Worm (Caenorhabditis elegans) whole organism, midembryonic: Measurements from ENCODE around the gene ipla-3.

Experiments
- flt-1 ChIP-seq: fragments of 200-800 bp; sonication (Bioruptor generic); IDR thresholded peaks from 2 replicates; pipeline ENCODE4 v1.3.6; 2022; ENCODE audit warnings: missing genetic modification characterization, missing compliant biosample characterization
- ref-1 ChIP-seq: fragments of 200-800 bp; sonication (Bioruptor generic); conservative IDR thresholded peaks from 2 replicates; pipeline ENCODE4 v1.3.6; 2022; ENCODE audit warnings: missing genetic modification reagents, missing genetic modification characterization, missing compliant biosample characterization
- ztf-23 ChIP-seq: fragments of 200-800 bp; sonication (Bioruptor generic); IDR thresholded peaks from 2 replicates; pipeline ENCODE4 v1.3.6; 2022; ENCODE audit warnings: missing genetic modification reagents, missing genetic modification characterization, missing compliant biosample characterization

ipla-3 gene

DNA sequence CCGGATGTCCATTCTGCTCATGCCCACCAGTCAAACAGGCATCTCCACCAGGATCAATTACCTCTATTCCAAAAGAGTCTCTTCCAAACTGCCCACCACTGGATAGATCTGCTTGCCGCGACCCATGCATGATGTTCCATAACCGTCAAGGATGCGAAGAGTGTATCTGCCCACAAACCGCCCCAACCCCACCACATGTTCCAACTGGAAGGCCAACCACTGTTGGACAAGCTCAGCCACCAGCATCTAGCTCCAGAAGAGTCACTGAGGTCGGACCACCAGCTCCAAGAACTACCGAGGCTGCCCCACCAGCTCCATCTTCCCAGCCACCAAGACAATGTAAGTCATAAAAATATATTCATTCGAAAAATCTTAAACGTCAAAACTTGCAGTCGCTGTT is 58.4 kb downstream of the ipla-3 start:
- TF ChIP-seq flt-1 (no peak), ztf-23 (GFP tag; lab: Robert Waterston, UW) (no peak), ref-1 (GFP tag; lab: Robert Waterston, UW) (no peak)
